Worm (Caenorhabditis elegans) whole organism, L1 larva: ENCODE results near the gene anp-1.
A peak's percentile ranks its signal among the peaks of the same experiment; 100 is the strongest.

Experiments used
- C16A3.4 ChIP-seq: fragments of 150-350 bp; optimal IDR thresholded peaks from 2 replicates; lab custom pipeline; 2014; ENCODE audit warnings: missing biosample characterization, missing genetic modification characterization
- C34B4.2 ChIP-seq: sonication (generic microtip); optimal IDR thresholded peaks from 2 replicates; lab custom pipeline; 2017; ENCODE audit warnings: mild to moderate bottlenecking, missing genetic modification characterization, missing compliant biosample characterization
- Y116A8C.19 ChIP-seq: sonication (generic microtip); optimal IDR thresholded peaks from 2 replicates; lab custom pipeline; 2016; ENCODE audit warnings: missing compliant biosample characterization, missing genetic modification characterization, borderline replicate concordance
- aha-1 ChIP-seq: fragments of 150-350 bp; optimal IDR thresholded peaks from 2 replicates; lab custom pipeline; 2014; ENCODE audit warnings: missing biosample characterization, missing genetic modification characterization
- alr-1 ChIP-seq: fragments of 200-800 bp; sonication (Bioruptor generic); optimal IDR thresholded peaks from 2 replicates; lab custom pipeline; 2018; ENCODE audit warnings: borderline replicate concordance, mild to moderate bottlenecking, missing genetic modification characterization, missing compliant biosample characterization
- ama-1 ChIP-seq: fragments of 150-350 bp; optimal IDR thresholded peaks from 2 replicates; lab custom pipeline; 2014
- blmp-1 ChIP-seq: fragments of 150-350 bp; optimal IDR thresholded peaks from 2 replicates; lab custom pipeline; 2014; ENCODE audit warnings: missing biosample characterization, missing genetic modification characterization
- ceh-90 ChIP-seq: sonication (generic microtip); optimal IDR thresholded peaks from 2 replicates; lab custom pipeline; 2016; ENCODE audit warnings: missing genetic modification characterization, missing compliant biosample characterization
- dsc-1 ChIP-seq: sonication (generic microtip); optimal IDR thresholded peaks from 2 replicates; lab custom pipeline; 2016; ENCODE audit warnings: mild to moderate bottlenecking, missing genetic modification characterization, missing compliant biosample characterization
- efl-1 ChIP-seq, 4 experiments: fragments of 150-350 bp; optimal IDR thresholded peaks in 3 of 4; peaks in 1 of 4; 1 replicate in 1 of 4; 2 replicates in 3 of 4; lab custom pipeline; 2014; ENCODE audit warnings: missing biosample characterization in 2 of 4, missing genetic modification characterization in 2 of 4, missing genetic modification reagents in 2 of 4
- egl-13 ChIP-seq: sonication (generic microtip); optimal IDR thresholded peaks from 2 replicates; lab custom pipeline; 2016; ENCODE audit warnings: missing genotype, missing genetic modification reagents, missing genetic modification characterization, missing compliant biosample characterization
- elt-2 ChIP-seq: sonication (generic microtip); optimal IDR thresholded peaks from 2 replicates; lab custom pipeline; 2016; ENCODE audit warnings: missing genetic modification characterization, mild to moderate bottlenecking, inconsistent platforms, missing compliant biosample characterization, missing genetic modification reagents
- ets-5 ChIP-seq: fragments of 200-800 bp; sonication (Bioruptor generic); IDR thresholded peaks from 2 replicates; pipeline ENCODE4 v1.3.6; 2022; ENCODE audit warnings: missing genetic modification characterization, missing compliant biosample characterization
- fkh-10 ChIP-seq: sonication (generic microtip); optimal IDR thresholded peaks from 2 replicates; lab custom pipeline; 2017; ENCODE audit warnings: missing biosample characterization, missing genetic modification reagents, missing genetic modification characterization
- fos-1 ChIP-seq: fragments of 150-350 bp; optimal IDR thresholded peaks from 2 replicates; lab custom pipeline; 2014; ENCODE audit warnings: missing biosample characterization, missing genetic modification characterization
- hlh-17 ChIP-seq: fragments of 200-800 bp; sonication (Bioruptor generic); optimal IDR thresholded peaks from 2 replicates; lab custom pipeline; 2018; ENCODE audit warnings: missing genetic modification characterization, mild to moderate bottlenecking, missing compliant biosample characterization, moderate library complexity, borderline replicate concordance
- lin-15B ChIP-seq: fragments of 150-350 bp; sonication (generic microtip); optimal IDR thresholded peaks from 3 replicates; lab custom pipeline; 2014; ENCODE audit warnings: missing biosample characterization, missing genetic modification characterization
- lir-3 ChIP-seq: sonication (generic microtip); optimal IDR thresholded peaks from 2 replicates; lab custom pipeline; 2016; ENCODE audit warnings: mild to moderate bottlenecking, missing genetic modification characterization, moderate library complexity, missing compliant biosample characterization; ENCODE audit not compliant: poor library complexity
- mab-9 ChIP-seq: fragments of 200-800 bp; sonication (Bioruptor generic); IDR thresholded peaks from 2 replicates; pipeline ENCODE4 v1.3.6; 2022; ENCODE audit warnings: missing genetic modification reagents, missing genetic modification characterization, missing compliant biosample characterization
- mef-2 ChIP-seq: fragments of 150-350 bp; optimal IDR thresholded peaks from 2 replicates; lab custom pipeline; 2014; ENCODE audit warnings: missing biosample characterization, missing genetic modification characterization
- nhr-11 ChIP-seq: fragments of 150-350 bp; optimal IDR thresholded peaks from 2 replicates; lab custom pipeline; 2014; ENCODE audit warnings: missing biosample characterization, missing genetic modification characterization
- nhr-19 ChIP-seq: fragments of 200-800 bp; sonication (Bioruptor generic); conservative IDR thresholded peaks from 2 replicates; pipeline ENCODE4 v1.3.6; 2022; ENCODE audit warnings: missing genetic modification characterization, missing compliant biosample characterization
- nhr-20 ChIP-seq: sonication (generic microtip); optimal IDR thresholded peaks from 2 replicates; lab custom pipeline; 2016; ENCODE audit warnings: mild to moderate bottlenecking, missing genetic modification characterization, missing compliant biosample characterization
- nhr-237 ChIP-seq: fragments of 150-350 bp; optimal IDR thresholded peaks from 2 replicates; lab custom pipeline; 2014; ENCODE audit warnings: missing biosample characterization, missing genetic modification characterization
- nhr-71 ChIP-seq: sonication (generic microtip); optimal IDR thresholded peaks from 2 replicates; lab custom pipeline; 2016; ENCODE audit warnings: mild to moderate bottlenecking, missing genetic modification characterization, moderate library complexity, missing compliant biosample characterization
- nhr-77 ChIP-seq: fragments of 150-350 bp; optimal IDR thresholded peaks from 2 replicates; lab custom pipeline; 2014; ENCODE audit warnings: missing biosample characterization, missing genetic modification characterization
- nhr-84 ChIP-seq: sonication (generic microtip); optimal IDR thresholded peaks from 2 replicates; lab custom pipeline; 2017; ENCODE audit warnings: missing biosample characterization, missing genetic modification characterization
- nhr-85 ChIP-seq: sonication (generic microtip); peaks from one replicate; lab custom pipeline; 2016; ENCODE audit warnings: missing genetic modification characterization, inconsistent platforms, missing compliant biosample characterization
- pag-3 ChIP-seq: sonication (generic microtip); optimal IDR thresholded peaks from 2 replicates; lab custom pipeline; 2017; ENCODE audit warnings: missing genetic modification characterization, mild to moderate bottlenecking, missing compliant biosample characterization, antibody characterized with exemption, borderline replicate concordance; ENCODE audit not compliant: insufficient read depth
- pax-3 ChIP-seq: fragments of 200-800 bp; sonication (Bioruptor generic); optimal IDR thresholded peaks from 2 replicates; lab custom pipeline; 2018; ENCODE audit warnings: mild to moderate bottlenecking, missing genetic modification characterization, moderate library complexity, missing compliant biosample characterization
- pqm-1 ChIP-seq: sonication (generic microtip); optimal IDR thresholded peaks from 3 replicates; lab custom pipeline; 2017; ENCODE audit warnings: missing biosample characterization, missing genetic modification characterization
- rnt-1 ChIP-seq: sonication (generic microtip); optimal IDR thresholded peaks from 2 replicates; lab custom pipeline; 2016; ENCODE audit warnings: mild to moderate bottlenecking, missing genetic modification characterization, moderate library complexity, missing compliant biosample characterization
- snpc-4 ChIP-seq: fragments of 150-350 bp; optimal IDR thresholded peaks from 2 replicates; lab custom pipeline; 2014; ENCODE audit warnings: missing biosample characterization, missing genetic modification characterization
- snu-23 ChIP-seq: sonication (generic microtip); optimal IDR thresholded peaks from 2 replicates; lab custom pipeline; 2016; ENCODE audit warnings: missing genetic modification characterization, missing compliant biosample characterization
- sox-4 ChIP-seq: sonication (generic microtip); optimal IDR thresholded peaks from 2 replicates; lab custom pipeline; 2016; ENCODE audit warnings: missing genetic modification characterization, missing compliant biosample characterization
- sptf-1 ChIP-seq: fragments of 150-350 bp; optimal IDR thresholded peaks from 2 replicates; lab custom pipeline; 2014; ENCODE audit warnings: missing biosample characterization, missing genetic modification characterization
- sup-37 ChIP-seq: fragments of 200-800 bp; sonication (Bioruptor generic); optimal IDR thresholded peaks from 2 replicates; lab custom pipeline; 2018; ENCODE audit warnings: mild to moderate bottlenecking, missing genetic modification characterization, missing compliant biosample characterization
- tlp-1 ChIP-seq: fragments of 150-350 bp; optimal IDR thresholded peaks from 2 replicates; lab custom pipeline; 2014; ENCODE audit warnings: missing biosample characterization, missing genetic modification characterization
- unc-98 ChIP-seq: fragments of 200-800 bp; sonication (Bioruptor generic); IDR thresholded peaks from 2 replicates; pipeline ENCODE4 v1.3.6; 2022; ENCODE audit warnings: missing genetic modification characterization, missing compliant biosample characterization

Gene anp-1

DNA sequence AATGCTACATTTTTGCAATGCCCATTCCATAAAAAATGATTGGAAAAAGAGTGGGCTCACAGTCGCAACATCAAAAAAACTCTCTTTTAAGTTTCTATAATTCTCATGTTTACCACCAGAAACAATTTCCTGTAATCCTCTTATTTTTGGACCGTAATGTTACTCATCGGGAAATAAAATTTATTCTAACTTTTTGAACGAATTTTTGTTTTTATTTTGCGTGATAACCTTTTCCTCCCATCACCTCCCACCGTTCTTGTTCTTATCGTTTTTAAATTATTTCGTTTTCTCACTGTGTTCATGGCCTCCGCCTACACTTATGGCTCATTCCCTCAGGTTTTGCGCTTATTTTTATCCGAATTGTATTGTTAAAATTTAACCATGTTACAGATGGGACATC is at the start of gene anp-1:
anp-1 (plus strand) TSS at position 301 of the 400 bp plus-strand sequence.
- no peak for TF ChIP-seq nhr-20 (tag; lab: Kevin White, UChicago)

DNA sequence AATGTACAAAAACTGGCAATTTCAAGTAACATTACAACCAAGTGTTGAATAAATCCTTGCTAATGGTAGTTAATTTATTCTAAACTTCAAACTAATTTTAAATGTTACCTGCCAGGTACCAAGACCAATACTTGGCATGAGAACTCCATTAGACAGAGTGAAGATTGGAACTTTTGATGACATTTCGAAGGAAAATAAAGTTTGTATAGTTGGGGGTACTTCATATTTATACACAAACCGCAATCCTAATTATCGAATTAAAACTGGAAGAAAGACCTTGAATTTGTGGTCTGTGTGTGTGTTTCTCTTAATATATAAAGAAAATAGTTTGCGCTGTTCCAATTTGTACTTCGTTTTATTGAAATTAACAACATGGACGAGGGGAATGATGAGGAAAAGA is 49.4 kb upstream of the anp-1 start, which contains the start of gene ZC443.1:
ZC443.1 (minus strand) TSS at position 205 of the 400 bp plus-strand sequence.
- no peak for TF ChIP-seq aha-1 (tag; lab: Kevin White, UChicago)
- TF ChIP-seq nhr-85 (tag; lab: Kevin White, UChicago), result peak; percentile 65
- TF ChIP-seq efl-1 (optimal IDR thresholded peaks at IDR 0.05; lab: Kevin White, UChicago), result no peak
- TF ChIP-seq efl-1 (GFP tag; optimal IDR thresholded peaks at IDR 0.05 in 1 of 2; lab: Kevin White, UChicago), result peak in 1 of 2 experiments; percentile 54
- no peak for TF ChIP-seq lin-15B (tag; lab: Kevin White, UChicago)
- TF ChIP-seq, all 84 proteins: peak for 2

DNA sequence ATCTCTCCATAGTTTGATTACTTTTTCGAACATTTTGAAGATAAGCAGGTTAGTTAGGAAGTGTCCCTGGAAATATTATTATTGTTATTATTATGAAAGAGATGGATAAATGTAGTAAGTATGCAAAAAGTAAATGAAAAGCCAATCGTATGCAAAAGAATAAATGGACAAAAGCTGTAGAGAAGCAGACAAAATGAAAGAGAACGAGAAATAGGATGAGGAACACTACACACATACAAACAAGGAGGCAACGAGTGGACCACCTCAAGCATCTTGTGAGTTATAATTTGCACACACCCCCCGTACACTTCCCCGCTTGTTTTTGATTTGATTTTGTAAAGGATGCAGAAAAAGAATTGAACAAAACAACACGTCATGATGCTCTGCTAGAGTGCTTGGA is 48.1 kb upstream of the anp-1 start, which contains the start of gene ZC443.2:
ZC443.2 (minus strand) TSS at position 67 of the 400 bp plus-strand sequence.
- TF ChIP-seq blmp-1 (tag; lab: Kevin White, UChicago), result no peak
- TF ChIP-seq nhr-20 (tag; lab: Kevin White, UChicago), result no peak
- no peak for TF ChIP-seq lin-15B (tag; lab: Kevin White, UChicago)
- no peak for TF ChIP-seq tlp-1 (tag; lab: Kevin White, UChicago)
- TF ChIP-seq nhr-71 (tag; lab: Kevin White, UChicago), result no peak
- no peak for TF ChIP-seq ama-1 (lab: Kevin White, UChicago)
- no peak for TF ChIP-seq hlh-17 (GFP tag; lab: Kevin White, UChicago)
- TF ChIP-seq lir-3 (tag; lab: Kevin White, UChicago), result no peak
- TF ChIP-seq sup-37 (GFP tag; lab: Kevin White, UChicago), result no peak
- TF ChIP-seq, all 84 proteins: peak for 0

DNA sequence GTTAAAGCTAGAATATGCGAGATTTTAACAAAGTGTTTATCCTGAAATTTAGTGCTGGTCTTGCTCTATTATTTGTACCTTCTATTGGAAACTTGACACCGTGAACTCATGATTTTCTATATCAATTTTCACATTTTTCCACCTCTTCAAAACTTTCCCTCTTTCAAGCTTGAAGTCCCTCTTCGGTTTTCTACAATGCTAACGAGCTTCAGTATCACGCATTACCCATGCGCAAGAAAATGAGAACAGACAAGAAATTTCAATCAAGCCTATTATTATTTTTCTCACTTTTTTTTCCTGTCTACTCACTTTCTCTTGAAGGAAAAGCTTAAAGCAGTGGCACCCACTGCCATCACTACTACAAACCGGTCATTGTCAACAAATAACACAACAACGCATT is 47.4 kb upstream of the anp-1 start:
- TF ChIP-seq efl-1 (optimal IDR thresholded peaks at IDR 0.05; lab: Kevin White, UChicago) (no peak), efl-1 (GFP tag; optimal IDR thresholded peaks at IDR 0.05 in 1 of 2; lab: Kevin White, UChicago) (peak in 1 of 2 experiments; percentile 43), rnt-1 (tag; lab: Kevin White, UChicago) (peak; percentile 4), ama-1 (lab: Kevin White, UChicago) (peak; percentile 55), mab-9 (GFP tag; lab: Robert Waterston, UW) (no peak), pax-3 (peak; percentile 50), alr-1 (tag; lab: Kevin White, UChicago) (no peak)

DNA sequence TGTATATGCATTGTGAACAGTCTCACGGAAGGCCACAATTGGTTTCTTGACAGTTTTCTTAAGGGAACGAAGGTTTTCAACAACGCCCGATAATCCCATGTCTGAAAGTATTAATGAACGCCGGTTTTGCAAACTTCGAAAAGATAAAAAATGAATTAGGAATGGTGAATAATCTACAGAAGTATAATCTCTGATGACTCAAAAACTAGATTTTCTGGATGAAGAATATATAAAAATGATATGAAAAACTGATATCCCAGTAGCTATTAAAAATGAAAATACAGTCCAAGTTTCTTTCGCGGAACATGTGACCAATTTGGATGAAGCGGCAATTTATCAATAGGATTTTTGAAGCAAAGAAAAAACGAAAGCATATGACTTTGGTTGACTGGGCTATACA is 45.2 kb upstream of the anp-1 start, which contains the start of gene ZC443.3:
ZC443.3 (minus strand) TSS at position 101 of the 400 bp plus-strand sequence.
- TF ChIP-seq pqm-1 (tag; lab: Kevin White, UChicago) (no peak), ceh-90 (tag; lab: Kevin White, UChicago) (no peak), sptf-1 (tag; lab: Kevin White, UChicago) (no peak), blmp-1 (tag; lab: Kevin White, UChicago) (peak; percentile 82), fos-1 (tag; lab: Kevin White, UChicago) (no peak), pag-3 (tag; lab: Kevin White, UChicago) (peak; percentile 31), lir-3 (tag; lab: Kevin White, UChicago) (no peak), nhr-237 (tag; lab: Kevin White, UChicago) (no peak)

DNA sequence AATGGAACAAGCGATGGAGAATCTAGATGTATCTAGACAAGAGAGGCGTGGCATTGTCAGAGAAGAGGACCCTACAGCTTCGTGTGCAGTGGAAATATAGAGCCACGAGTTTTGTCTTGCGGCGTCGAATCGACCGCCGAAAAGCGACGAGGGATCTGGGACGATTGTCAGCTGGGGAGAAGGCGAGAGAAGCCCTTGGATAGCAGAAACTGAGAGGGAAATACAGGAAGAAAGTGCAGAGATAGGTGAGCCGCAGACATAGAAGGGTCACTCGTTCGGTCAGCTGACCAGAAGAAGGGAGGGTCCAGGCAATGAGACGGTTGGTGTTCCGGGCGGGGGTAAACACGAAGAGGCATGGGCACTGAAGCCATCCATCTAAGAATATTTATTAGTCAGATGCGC is 44.8 kb upstream of the anp-1 start:
- TF ChIP-seq snu-23 (GFP tag; lab: Kevin White, UChicago) (peak; percentile 64), C16A3.4 (tag; lab: Kevin White, UChicago) (no peak), mef-2 (tag; lab: Kevin White, UChicago) (no peak), snpc-4 (peak; percentile 28), egl-13 (tag; lab: Kevin White, UChicago) (peak; percentile 37), Y116A8C.19 (tag; lab: Kevin White, UChicago) (no peak), elt-2 (no peak), nhr-77 (tag; lab: Kevin White, UChicago) (peak; percentile 32), fkh-10 (GFP tag; lab: Kevin White, UChicago) (peak; percentile 81), pqm-1 (tag; lab: Kevin White, UChicago) (no peak), ets-5 (GFP tag; lab: Robert Waterston, UW) (no peak), blmp-1 (tag; lab: Kevin White, UChicago) (no peak), nhr-11 (tag; lab: Kevin White, UChicago) (peak; percentile 9), nhr-85 (tag; lab: Kevin White, UChicago) (peak; percentile 67), nhr-19 (GFP tag; lab: Robert Waterston, UW) (peak; percentile 65), C34B4.2 (tag; lab: Kevin White, UChicago) (no peak), efl-1 (optimal IDR thresholded peaks at IDR 0.05; lab: Kevin White, UChicago) (peak; percentile 62 to 75), efl-1 (GFP tag; optimal IDR thresholded peaks at IDR 0.05 in 1 of 2; lab: Kevin White, UChicago) (peak; percentile 37 to 91), nhr-84 (no peak), alr-1 (tag; lab: Kevin White, UChicago) (no peak), dsc-1 (tag; lab: Kevin White, UChicago) (peak; percentile 39), rnt-1 (tag; lab: Kevin White, UChicago) (peak; percentile 76), lir-3 (tag; lab: Kevin White, UChicago) (peak; percentile 25), sox-4 (tag; lab: Kevin White, UChicago) (peak; percentile 19), unc-98 (GFP tag; lab: Robert Waterston, UW) (no peak)
